Fruit fly (Drosophila melanogaster) whole organism, embryonic: Measurements from ENCODE around the gene Indy.

Experiments
- ATbp ChIP-seq: fragments of 200-800 bp; sonication (Bioruptor generic); optimal IDR thresholded peaks from 2 replicates; lab custom pipeline; 2017; ENCODE audit warnings: missing biosample characterization, mild to moderate bottlenecking, missing genetic modification characterization, missing genetic modification reagents
- Asciz ChIP-seq: fragments of 200-800 bp; sonication (Bioruptor generic); optimal IDR thresholded peaks from 2 replicates; lab custom pipeline; 2017; ENCODE audit warnings: missing biosample characterization, mild to moderate bottlenecking, missing genetic modification characterization, missing genetic modification reagents
- Atf6 ChIP-seq: fragments of 200-800 bp; sonication (Bioruptor generic); IDR thresholded peaks from 2 replicates; pipeline ENCODE4 v1.3.6; 2022; ENCODE audit warnings: missing biosample characterization, missing genetic modification characterization
- Bgb ChIP-seq: fragments of 200-800 bp; sonication (Bioruptor generic); IDR thresholded peaks from 2 replicates; pipeline ENCODE4 v1.3.6; 2022; ENCODE audit warnings: missing biosample characterization, missing genetic modification characterization; ENCODE audit not compliant: partially characterized antibody
- CG10274 ChIP-seq: fragments of 200-800 bp; sonication (Bioruptor generic); optimal IDR thresholded peaks from 3 replicates; lab custom pipeline; 2017; ENCODE audit warnings: missing biosample characterization, mild to moderate bottlenecking, missing genetic modification characterization
- CG12744 ChIP-seq: fragments of 200-800 bp; sonication (Bioruptor generic); optimal IDR thresholded peaks from 2 replicates; lab custom pipeline; 2016; ENCODE audit warnings: missing biosample characterization, missing genetic modification characterization
- CG12942 ChIP-seq: fragments of 200-800 bp; sonication (Bioruptor generic); optimal IDR thresholded peaks from 3 replicates; lab custom pipeline; 2016; ENCODE audit warnings: missing biosample characterization, missing genetic modification characterization
- CG13296 ChIP-seq: fragments of 200-800 bp; sonication (Bioruptor generic); optimal IDR thresholded peaks from 3 replicates; lab custom pipeline; 2018; ENCODE audit warnings: missing biosample characterization, mild to moderate bottlenecking, missing genetic modification characterization
- CG14441 ChIP-seq: fragments of 200-800 bp; sonication (Bioruptor generic); IDR thresholded peaks from 2 replicates; pipeline ENCODE4 v1.3.6; 2022; ENCODE audit warnings: missing biosample characterization, missing genetic modification characterization
- CG14965 ChIP-seq: fragments of 200-800 bp; sonication (Bioruptor generic); optimal IDR thresholded peaks from 2 replicates; lab custom pipeline; 2016; ENCODE audit warnings: missing biosample characterization, missing genetic modification characterization, borderline replicate concordance
- CG16863 ChIP-seq: fragments of 200-800 bp; sonication (Bioruptor generic); optimal IDR thresholded peaks from 3 replicates; lab custom pipeline; 2016; ENCODE audit warnings: missing biosample characterization, missing genetic modification characterization
- CG17568 ChIP-seq: fragments of 200-800 bp; sonication (Bioruptor generic); optimal IDR thresholded peaks from 2 replicates; lab custom pipeline; 2018; ENCODE audit warnings: missing biosample characterization, mild to moderate bottlenecking, missing genetic modification characterization, moderate library complexity
- CG18262 ChIP-seq: fragments of 200-800 bp; optimal IDR thresholded peaks from 3 replicates; lab custom pipeline; 2019; ENCODE audit warnings: missing biosample characterization, mild to moderate bottlenecking, missing genetic modification characterization, moderate library complexity
- CG4282 ChIP-seq: fragments of 200-800 bp; sonication (Bioruptor generic); optimal IDR thresholded peaks from 2 replicates; lab custom pipeline; 2016; ENCODE audit warnings: missing biosample characterization, missing genetic modification characterization
- CG4854 ChIP-seq: fragments of 200-800 bp; sonication (Bioruptor generic); optimal IDR thresholded peaks from 2 replicates; lab custom pipeline; 2016; ENCODE audit warnings: missing biosample characterization, missing genetic modification characterization, inconsistent platforms
- CG6254 ChIP-seq: fragments of 200-800 bp; sonication (Bioruptor generic); optimal IDR thresholded peaks from 3 replicates; lab custom pipeline; 2017; ENCODE audit warnings: mild to moderate bottlenecking, missing biosample characterization, missing genetic modification reagents, missing genetic modification characterization
- CG6689 ChIP-seq: fragments of 200-800 bp; sonication (Bioruptor generic); IDR thresholded peaks from 2 replicates; pipeline ENCODE4 v1.3.6; 2022; ENCODE audit warnings: missing biosample characterization, missing genetic modification characterization
- CG9727 ChIP-seq: fragments of 200-800 bp; sonication (Bioruptor generic); optimal IDR thresholded peaks from 3 replicates; lab custom pipeline; 2017; ENCODE audit warnings: missing biosample characterization, mild to moderate bottlenecking, missing genetic modification characterization
- D19A ChIP-seq: fragments of 200-800 bp; optimal IDR thresholded peaks from 3 replicates; lab custom pipeline; 2019; ENCODE audit warnings: missing biosample characterization, mild to moderate bottlenecking, missing genetic modification characterization, moderate library complexity
- Nf-YB ChIP-seq: fragments of 200-800 bp; sonication (Bioruptor generic); optimal IDR thresholded peaks from 3 replicates; lab custom pipeline; 2019; ENCODE audit warnings: missing biosample characterization, mild to moderate bottlenecking, missing genetic modification characterization, moderate library complexity
- Oaz ChIP-seq: fragments of 200-800 bp; sonication (Bioruptor generic); IDR thresholded peaks from 2 replicates; pipeline ENCODE4 v1.3.6; 2022; ENCODE audit warnings: missing biosample characterization, missing genetic modification characterization
- Optix ChIP-seq: fragments of 200-800 bp; sonication (Bioruptor generic); IDR thresholded peaks from 3 replicates; pipeline ENCODE4 v1.3.6; 2022; ENCODE audit warnings: missing biosample characterization, missing genetic modification characterization
- Side ChIP-seq: fragments of 200-800 bp; sonication (Bioruptor generic); optimal IDR thresholded peaks from 2 replicates; lab custom pipeline; 2016; ENCODE audit warnings: missing biosample characterization, missing genetic modification characterization
- Sox100B ChIP-seq: fragments of 200-800 bp; sonication (Bioruptor generic); optimal IDR thresholded peaks from 3 replicates; lab custom pipeline; 2018; ENCODE audit warnings: missing biosample characterization, mild to moderate bottlenecking, missing genetic modification characterization
- Sox102F ChIP-seq: fragments of 200-800 bp; sonication (Bioruptor generic); optimal IDR thresholded peaks from 2 replicates; lab custom pipeline; 2018; ENCODE audit warnings: missing biosample characterization, mild to moderate bottlenecking, missing genetic modification characterization, moderate library complexity
- Spps ChIP-seq: fragments of 200-800 bp; sonication (Bioruptor generic); optimal IDR thresholded peaks from 2 replicates; lab custom pipeline; 2018; ENCODE audit warnings: missing biosample characterization, mild to moderate bottlenecking, missing genetic modification characterization
- Sry-β ChIP-seq: fragments of 200-800 bp; sonication (Bioruptor generic); optimal IDR thresholded peaks from 2 replicates; lab custom pipeline; 2018; ENCODE audit warnings: missing biosample characterization, mild to moderate bottlenecking, missing genetic modification characterization, moderate library complexity
- Tbp ChIP-seq: fragments of >200 bp; optimal IDR thresholded peaks from 2 replicates; lab custom pipeline; 2018; ENCODE audit warnings: missing biosample characterization, missing genetic modification characterization
- ara ChIP-seq: fragments of 200-800 bp; sonication (Bioruptor generic); IDR thresholded peaks from 2 replicates; pipeline ENCODE4 v1.3.6; 2022; ENCODE audit warnings: missing biosample characterization, missing genetic modification characterization
- bab2 ChIP-seq: fragments of 200-800 bp; sonication (Bioruptor generic); optimal IDR thresholded peaks from 2 replicates; lab custom pipeline; 2016; ENCODE audit warnings: missing biosample characterization, missing genetic modification characterization
- bsh ChIP-seq, 2 experiments: fragments of 200-800 bp; sonication (Bioruptor generic); optimal IDR thresholded peaks; 2 replicates each; lab custom pipeline; 2017 to 2018; ENCODE audit warnings: mild to moderate bottlenecking in 2 of 2, missing biosample characterization in 2 of 2, missing genetic modification characterization in 2 of 2, moderate library complexity in 1 of 2
- dm ChIP-seq: fragments of 200-800 bp; sonication (Bioruptor generic); optimal IDR thresholded peaks from 3 replicates; lab custom pipeline; 2016; ENCODE audit warnings: missing biosample characterization, missing genetic modification characterization
- en ChIP-seq: fragments of 200-800 bp; sonication (Bioruptor generic); optimal IDR thresholded peaks from 2 replicates; lab custom pipeline; 2016; ENCODE audit warnings: missing biosample characterization, missing genetic modification characterization
- exex ChIP-seq: fragments of 200-800 bp; sonication (Bioruptor generic); optimal IDR thresholded peaks from 4 replicates; lab custom pipeline; 2018; ENCODE audit warnings: missing biosample characterization, mild to moderate bottlenecking, missing genetic modification characterization, moderate library complexity
- insv ChIP-seq, 2 experiments: fragments of 200-800 bp; sonication (Bioruptor generic); optimal IDR thresholded peaks; 3 replicates each; lab custom pipeline; 2016 to 2018; ENCODE audit warnings: missing biosample characterization in 2 of 2, missing genetic modification characterization in 2 of 2
- kni ChIP-seq: fragments of 200-800 bp; sonication (Bioruptor generic); optimal IDR thresholded peaks from 3 replicates; lab custom pipeline; 2017; ENCODE audit warnings: mild to moderate bottlenecking, missing biosample characterization, missing genetic modification reagents, missing genetic modification characterization
- org-1 ChIP-seq: fragments of 200-800 bp; sonication (Bioruptor generic); optimal IDR thresholded peaks from 2 replicates; lab custom pipeline; 2017; ENCODE audit warnings: missing biosample characterization, missing genetic modification characterization
- pros ChIP-seq: fragments of 200-800 bp; sonication (Bioruptor generic); optimal IDR thresholded peaks from 3 replicates; lab custom pipeline; 2019; ENCODE audit warnings: missing biosample characterization, mild to moderate bottlenecking, missing genetic modification characterization, moderate library complexity
- psq ChIP-seq: fragments of 200-800 bp; sonication (Bioruptor generic); optimal IDR thresholded peaks from 2 replicates; lab custom pipeline; 2017; ENCODE audit warnings: missing biosample characterization, missing genetic modification characterization
- tap ChIP-seq: fragments of 200-800 bp; optimal IDR thresholded peaks from 3 replicates; lab custom pipeline; 2019; ENCODE audit warnings: missing biosample characterization, mild to moderate bottlenecking, missing genetic modification characterization, moderate library complexity

Gene Indy

dm6 chr3L:18813963-18814647, 32.0 kb downstream of the Indy start (continued):
- TF ChIP-seq pros (GFP tag; lab: Kevin White, UChicago) = peak; percentile 45
- no peak for TF ChIP-seq Oaz (GFP tag; lab: Robert Waterston, UW)
- peak; percentile 15 for TF ChIP-seq Nf-YB (GFP tag; lab: Kevin White, UChicago)
- peak; percentile 31 for TF ChIP-seq CG16863
- TF ChIP-seq ATbp (GFP tag; lab: Kevin White, UChicago) = peak; percentile 91
- TF ChIP-seq Asciz (GFP tag; lab: Kevin White, UChicago) = peak; percentile 84
- peak; percentile 29 for TF ChIP-seq CG12942
- peak; percentile 73 for TF ChIP-seq kni (GFP tag; lab: Kevin White, UChicago)
- TF ChIP-seq Optix (GFP tag; lab: Robert Waterston, UW) = no peak
- TF ChIP-seq exex (tag; lab: Kevin White, UChicago) = peak; percentile 66
- peak; percentile 61; the same call in 1 of the 2 replicates for TF ChIP-seq CG6689 (GFP tag; lab: Robert Waterston, UW)
- peak; percentile 59 for TF ChIP-seq Sox100B (GFP tag; lab: Kevin White, UChicago)
- no peak for TF ChIP-seq en (GFP tag; lab: Kevin White, UChicago)
- peak; percentile 42 for TF ChIP-seq CG4854 (GFP tag; lab: Kevin White, UChicago)
- TF ChIP-seq Bgb (GFP tag; lab: Robert Waterston, UW) = no peak
- peak; percentile 62 for TF ChIP-seq Atf6 (GFP tag; lab: Robert Waterston, UW)
- TF ChIP-seq CG18262 (tag; lab: Kevin White, UChicago) = peak; percentile 37
- TF ChIP-seq CG17568 (GFP tag; lab: Kevin White, UChicago) = peak; percentile 79
- peak; percentile 80 for TF ChIP-seq org-1 (GFP tag; lab: Kevin White, UChicago)
- no peak for TF ChIP-seq Tbp (GFP tag; lab: Kevin White, UChicago)
- peak; percentile 26 for TF ChIP-seq CG14965 (GFP tag; lab: Kevin White, UChicago)
- TF ChIP-seq CG14441 = peak; percentile 79
- no peak for TF ChIP-seq CG4282
- peak; percentile 24 for TF ChIP-seq D19A (tag; lab: Kevin White, UChicago)
- peak; percentile 51 for TF ChIP-seq tap
- TF ChIP-seq insv (GFP tag; optimal IDR thresholded peaks at IDR 0.05; lab: Kevin White, UChicago) = peak in 1 of 2 experiments; percentile 32
- TF ChIP-seq CG13296 (GFP tag; lab: Kevin White, UChicago) = peak; percentile 86
- TF ChIP-seq Sox102F = peak; percentile 57
- TF ChIP-seq CG6254 (GFP tag; lab: Kevin White, UChicago) = peak; percentile 74
- no peak for TF ChIP-seq ara (GFP tag; lab: Robert Waterston, UW)
- TF ChIP-seq CG9727 (GFP tag; lab: Kevin White, UChicago) = peak; percentile 80
- TF ChIP-seq Sry-β (GFP tag; lab: Kevin White, UChicago) = no peak
- TF ChIP-seq psq (GFP tag; lab: Kevin White, UChicago) = peak; percentile 65
- peak; percentile 65 for TF ChIP-seq CG12744 (GFP tag; lab: Kevin White, UChicago)
- TF ChIP-seq bsh (GFP tag; optimal IDR thresholded peaks at IDR 0.05; lab: Kevin White, UChicago) = peak in 1 of 2 experiments; percentile 77
- peak; percentile 18 for TF ChIP-seq Spps (tag; lab: Kevin White, UChicago)
- peak; percentile 75 for TF ChIP-seq Side
- TF ChIP-seq bab2 (GFP tag; lab: Kevin White, UChicago) = peak; percentile 67
- peak; percentile 36 for TF ChIP-seq dm (GFP tag; lab: Kevin White, UChicago)
- peak; percentile 51 for TF ChIP-seq CG10274 (GFP tag; lab: Kevin White, UChicago)
